Fruit fly (Drosophila melanogaster): ENCODE results near the gene CG1607.

The CG1607 gene

dm6 chr3R:31369054-31369453, 12.9 kb upstream of the CG1607 start:
- TF ChIP-seq tj (GFP tag; optimal IDR thresholded peaks at IDR 0.05) (no peak), cic (GFP tag; optimal IDR thresholded peaks at IDR 0.05) (no peak), Hr96 (GFP tag; optimal IDR thresholded peaks at IDR 0.05) (no peak), CG33017 (tag; optimal IDR thresholded peaks at IDR 0.05) (no peak), CG7045 (GFP tag; optimal IDR thresholded peaks at IDR 0.05) (no peak), CG14711 (tag; optimal IDR thresholded peaks at IDR 0.05) (no peak), CG7101 (tag; optimal IDR thresholded peaks at IDR 0.05) (no peak)

DNA sequence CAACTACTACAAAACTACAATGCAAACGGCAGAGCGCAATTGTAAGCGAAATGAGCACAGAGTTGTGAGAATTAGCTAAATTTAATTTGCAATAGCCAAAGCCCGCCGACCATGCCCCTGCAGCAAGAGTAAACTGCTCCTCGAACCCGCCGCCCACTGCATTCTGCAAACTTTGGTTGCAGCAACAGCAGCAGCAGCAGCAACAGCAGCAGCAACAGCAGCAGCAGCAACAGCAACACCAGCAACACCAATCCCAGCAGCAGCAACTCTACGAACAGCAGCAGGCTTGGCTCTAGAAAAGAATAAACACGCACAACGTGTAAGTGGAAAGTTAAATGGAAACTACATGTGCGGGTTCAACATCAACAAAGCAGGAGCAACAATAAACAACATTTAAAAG, 11.7 kb upstream of the CG1607 start:
- TF ChIP-seq CG33017 (tag; optimal IDR thresholded peaks at IDR 0.05), result no peak
- no peak for TF ChIP-seq Mnt (GFP tag; optimal IDR thresholded peaks at IDR 0.05)
- TF ChIP-seq CG7101 (tag; optimal IDR thresholded peaks at IDR 0.05), result no peak
- TF ChIP-seq CG12768 (GFP tag; optimal IDR thresholded peaks at IDR 0.05), result no peak
- no peak for TF ChIP-seq pad (GFP tag; optimal IDR thresholded peaks at IDR 0.05)
- TF ChIP-seq tj (GFP tag; optimal IDR thresholded peaks at IDR 0.05), result no peak
- TF ChIP-seq CG5204 (GFP tag; optimal IDR thresholded peaks at IDR 0.05), result no peak
- TF ChIP-seq cic (GFP tag; optimal IDR thresholded peaks at IDR 0.05), result no peak

DNA sequence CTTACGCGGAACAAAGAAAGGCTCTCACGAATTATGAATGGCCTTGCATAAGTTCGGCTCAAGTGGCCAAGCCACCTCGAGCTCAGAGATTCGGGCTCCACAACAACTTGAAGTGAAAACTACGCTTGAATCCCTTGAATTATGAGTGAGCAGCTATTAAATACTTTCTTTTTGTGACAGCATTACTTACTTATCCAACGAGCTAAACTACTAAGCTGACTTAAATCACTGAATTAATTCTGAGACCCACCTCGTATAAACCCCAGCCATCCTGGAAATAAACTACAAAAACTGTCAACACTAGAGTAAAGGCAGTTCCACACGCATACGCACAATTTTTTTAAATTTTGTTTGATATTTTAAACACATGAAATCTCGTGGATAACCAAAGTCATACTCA, 9.8 kb upstream of the CG1607 start, which contains the start of gene gskt:
Gene gskt, plus strand, starts transcription at position 301 of the 400 bp plus-strand sequence.
- TF ChIP-seq Hr96 (GFP tag; optimal IDR thresholded peaks at IDR 0.05) (no peak), CG7101 (tag; optimal IDR thresholded peaks at IDR 0.05) (no peak), ovo (GFP tag; optimal IDR thresholded peaks at IDR 0.05) (no peak), CG14711 (tag; optimal IDR thresholded peaks at IDR 0.05) (no peak), CG11617 (GFP tag; optimal IDR thresholded peaks at IDR 0.05) (no peak), CG1620 (GFP tag; optimal IDR thresholded peaks at IDR 0.05) (no peak), CG7045 (GFP tag; optimal IDR thresholded peaks at IDR 0.05) (no peak), Crg-1 (GFP tag; optimal IDR thresholded peaks at IDR 0.05) (no peak), pad (GFP tag; optimal IDR thresholded peaks at IDR 0.05) (no peak)

DNA sequence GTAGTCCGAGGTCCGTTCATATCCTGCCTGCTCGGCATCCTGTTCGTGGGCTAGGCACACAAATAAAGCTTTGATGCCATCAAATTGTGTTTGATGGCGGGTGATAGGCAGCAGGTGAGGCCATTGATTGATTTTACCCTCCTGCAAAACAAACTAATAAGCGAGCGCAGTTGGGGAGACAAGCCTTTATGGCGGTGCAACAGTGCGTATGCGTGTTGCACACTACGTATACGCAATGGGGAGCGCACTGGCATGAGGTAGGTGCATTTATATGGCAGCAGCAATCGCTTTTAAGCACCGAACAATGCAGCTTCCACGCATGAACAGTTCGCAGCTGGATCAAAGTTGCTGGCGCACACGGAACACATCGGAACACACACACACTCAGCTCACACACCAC, 1.4 kb upstream of the CG1607 start:
- TF ChIP-seq Clk (GFP tag; optimal IDR thresholded peaks at IDR 0.05), result no peak
- TF ChIP-seq CG1620 (GFP tag; optimal IDR thresholded peaks at IDR 0.05), result no peak
- TF ChIP-seq CG14711 (tag; optimal IDR thresholded peaks at IDR 0.05), result no peak
- no peak for TF ChIP-seq tj (GFP tag; optimal IDR thresholded peaks at IDR 0.05)
- no peak for TF ChIP-seq toe (GFP tag; optimal IDR thresholded peaks at IDR 0.05)
- TF ChIP-seq cic (GFP tag; optimal IDR thresholded peaks at IDR 0.05), result no peak
- TF ChIP-seq Hr96 (GFP tag; optimal IDR thresholded peaks at IDR 0.05), result no peak
- no peak for TF ChIP-seq bab1 (GFP tag; optimal IDR thresholded peaks at IDR 0.05)
- no peak for TF ChIP-seq cnc (optimal IDR thresholded peaks at IDR 0.05)
- TF ChIP-seq pad (GFP tag; optimal IDR thresholded peaks at IDR 0.05), result no peak
- no peak for TF ChIP-seq Crg-1 (GFP tag; optimal IDR thresholded peaks at IDR 0.05)
- TF ChIP-seq CG11617 (GFP tag; optimal IDR thresholded peaks at IDR 0.05), result no peak
- no peak for TF ChIP-seq CG5204 (GFP tag; optimal IDR thresholded peaks at IDR 0.05)

- TF ChIP-seq Clk (GFP tag; optimal IDR thresholded peaks at IDR 0.05) (no peak), toe (GFP tag; optimal IDR thresholded peaks at IDR 0.05) (no peak), Hr96 (GFP tag; optimal IDR thresholded peaks at IDR 0.05) (no peak), tj (GFP tag; optimal IDR thresholded peaks at IDR 0.05) (no peak), kay (GFP tag; ENCODE audit: borderline replicate concordance) (no peak), CG7101 (tag; optimal IDR thresholded peaks at IDR 0.05) (peak; percentile 45), Mnt (GFP tag; optimal IDR thresholded peaks at IDR 0.05) (no peak), Crg-1 (GFP tag; optimal IDR thresholded peaks at IDR 0.05) (no peak), cic (GFP tag; optimal IDR thresholded peaks at IDR 0.05) (no peak), CG12768 (GFP tag; optimal IDR thresholded peaks at IDR 0.05) (peak; percentile 23), CG11617 (GFP tag; optimal IDR thresholded peaks at IDR 0.05) (peak; percentile 24), CG1620 (GFP tag; optimal IDR thresholded peaks at IDR 0.05) (no peak), CG33017 (tag; optimal IDR thresholded peaks at IDR 0.05) (peak; percentile 67), CG14711 (tag; optimal IDR thresholded peaks at IDR 0.05) (peak; percentile 31), CG5204 (GFP tag; optimal IDR thresholded peaks at IDR 0.05) (peak; percentile 73), pad (GFP tag; optimal IDR thresholded peaks at IDR 0.05) (no peak), bab1 (GFP tag; optimal IDR thresholded peaks at IDR 0.05) (no peak), cnc (optimal IDR thresholded peaks at IDR 0.05) (no peak), CG7045 (GFP tag; optimal IDR thresholded peaks at IDR 0.05) (peak; percentile 48), ovo (GFP tag; optimal IDR thresholded peaks at IDR 0.05) (no peak)
These were observed 657 bp upstream of the CG1607 start for dm6 chr3R:31381216-31381688.

dm6 chr3R:31384108-31384507, 2.2 kb downstream of the CG1607 start:
- peak; percentile 67 for TF ChIP-seq Clk (GFP tag; optimal IDR thresholded peaks at IDR 0.05)
- peak; percentile 78 for TF ChIP-seq CG7045 (GFP tag; optimal IDR thresholded peaks at IDR 0.05)
- TF ChIP-seq toe (GFP tag; optimal IDR thresholded peaks at IDR 0.05), result peak; percentile 80
- peak; percentile 85 for TF ChIP-seq CG12768 (GFP tag; optimal IDR thresholded peaks at IDR 0.05)
- TF ChIP-seq Hr96 (GFP tag; optimal IDR thresholded peaks at IDR 0.05), result peak; percentile 78
- peak; percentile 64 for TF ChIP-seq Mnt (GFP tag; optimal IDR thresholded peaks at IDR 0.05)
- peak; percentile 64 for TF ChIP-seq CG11617 (GFP tag; optimal IDR thresholded peaks at IDR 0.05)
- no peak for TF ChIP-seq kay (GFP tag; ENCODE audit: borderline replicate concordance)
- peak; percentile 11 for TF ChIP-seq Crg-1 (GFP tag; optimal IDR thresholded peaks at IDR 0.05)
- peak; percentile 23 for TF ChIP-seq CG1620 (GFP tag; optimal IDR thresholded peaks at IDR 0.05)
- TF ChIP-seq bab1 (GFP tag; optimal IDR thresholded peaks at IDR 0.05), result peak; percentile 58
- TF ChIP-seq cic (GFP tag; optimal IDR thresholded peaks at IDR 0.05), result peak; percentile 53
- TF ChIP-seq pad (GFP tag; optimal IDR thresholded peaks at IDR 0.05), result peak; percentile 49
- TF ChIP-seq CG5204 (GFP tag; optimal IDR thresholded peaks at IDR 0.05), result peak; percentile 83
- TF ChIP-seq tj (GFP tag; optimal IDR thresholded peaks at IDR 0.05), result peak; percentile 35
- peak; percentile 76 for TF ChIP-seq CG14711 (tag; optimal IDR thresholded peaks at IDR 0.05)
- no peak for TF ChIP-seq cnc (optimal IDR thresholded peaks at IDR 0.05)
- TF ChIP-seq CG33017 (tag; optimal IDR thresholded peaks at IDR 0.05), result peak; percentile 93
- TF ChIP-seq ovo (GFP tag; optimal IDR thresholded peaks at IDR 0.05), result peak; percentile 1
- peak; percentile 89 for TF ChIP-seq CG7101 (tag; optimal IDR thresholded peaks at IDR 0.05)

Data from whole organism, adult.